Worm (Caenorhabditis elegans) whole organism, L2 larva: ENCODE results near the gene subs-4.

Experiments used
- elt-1 ChIP-seq: fragments of 150-350 bp; optimal IDR thresholded peaks from 2 replicates; lab custom pipeline; 2014; ENCODE audit warnings: missing biosample characterization, missing genetic modification characterization
- elt-3 ChIP-seq: sonication (generic microtip); optimal IDR thresholded peaks from 2 replicates; lab custom pipeline; 2017; ENCODE audit warnings: missing biosample characterization, missing genetic modification characterization
- fos-1 ChIP-seq: fragments of 150-350 bp; optimal IDR thresholded peaks from 2 replicates; lab custom pipeline; 2014; ENCODE audit warnings: missing biosample characterization, missing genetic modification characterization
- nhr-237 ChIP-seq: fragments of 150-350 bp; optimal IDR thresholded peaks from 2 replicates; lab custom pipeline; 2014; ENCODE audit warnings: missing biosample characterization, missing genetic modification characterization

DNA sequence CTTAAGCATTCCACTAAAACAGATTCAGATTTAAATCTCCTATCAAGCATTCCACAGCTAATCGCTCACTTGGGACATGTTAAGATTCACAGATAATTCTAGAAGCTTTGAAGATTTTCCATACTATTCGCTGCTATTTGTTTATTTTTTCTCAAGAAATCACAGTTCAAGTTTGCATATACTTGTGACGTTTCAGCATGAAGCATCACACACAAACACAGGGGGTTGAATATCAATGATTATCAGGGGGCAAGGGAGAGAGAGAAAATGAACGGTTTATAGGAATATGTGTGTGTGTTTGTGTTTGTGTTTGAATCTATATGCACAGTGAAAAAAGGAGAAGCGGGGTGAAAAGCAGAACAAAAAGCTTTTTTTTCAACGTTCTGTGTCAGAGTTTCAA is 20.7 kb downstream of the subs-4 start, which contains the start of gene Y47D3B.12:
- no peak for TF ChIP-seq nhr-237 (tag; lab: Kevin White, UChicago)
- no peak for TF ChIP-seq fos-1 (tag; lab: Kevin White, UChicago)
- TF ChIP-seq elt-1, result no peak
- no peak for TF ChIP-seq elt-3 (tag; lab: Kevin White, UChicago)
